Worm (Caenorhabditis elegans): ENCODE data around the gene fbxa-171.
"Not testable (repeated sequence)": the region's sequence is repeated elsewhere in the genome, so short reads cannot be mapped to it uniquely, and the experiment has no call there.

- not testable (repeated sequence) for TF ChIP-seq tab-1 (GFP tag; IDR thresholded peaks at IDR 0.05); klf-2 (GFP tag; conservative IDR thresholded peaks at IDR 0.05); med-1 (GFP tag; optimal IDR thresholded peaks at IDR 0.05; ENCODE audit: insufficient read depth); flt-1 (GFP tag; IDR thresholded peaks at IDR 0.05); ref-1 (GFP tag; conservative IDR thresholded peaks at IDR 0.05); ztf-29 (GFP tag; IDR thresholded peaks at IDR 0.05); T22C8.4 (GFP tag; IDR thresholded peaks at IDR 0.05)
Observed at ce11 chrV:17584352-17584843, 18.6 kb upstream of the fbxa-171 start, which contains the start of gene fbxa-133.
